Fruit fly (Drosophila melanogaster) whole organism, embryonic: ENCODE data around the gene AANATL7.

Source experiments
- Antp ChIP-seq: fragments of 200-800 bp; sonication (Bioruptor generic); optimal IDR thresholded peaks from 3 replicates; lab custom pipeline; 2016; ENCODE audit warnings: missing biosample characterization, missing genetic modification characterization
- CG11085 ChIP-seq: fragments of 200-800 bp; sonication (Bioruptor generic); IDR thresholded peaks from 2 replicates; pipeline ENCODE4 v1.3.6; 2022; ENCODE audit warnings: missing biosample characterization, missing genetic modification characterization
- CG11504 ChIP-seq: fragments of 200-800 bp; sonication (Bioruptor generic); optimal IDR thresholded peaks from 3 replicates; lab custom pipeline; 2019; ENCODE audit warnings: missing biosample characterization, mild to moderate bottlenecking, missing genetic modification characterization, moderate library complexity
- CG1233 ChIP-seq: fragments of 200-800 bp; sonication (Bioruptor generic); optimal IDR thresholded peaks from 4 replicates; lab custom pipeline; 2018; ENCODE audit warnings: missing biosample characterization, mild to moderate bottlenecking, missing genetic modification characterization
- CG15601 ChIP-seq: fragments of 200-800 bp; sonication (Bioruptor generic); optimal IDR thresholded peaks from 3 replicates; lab custom pipeline; 2019; ENCODE audit warnings: missing biosample characterization, mild to moderate bottlenecking, missing genetic modification characterization, moderate library complexity
- CG1603 ChIP-seq: fragments of 200-800 bp; sonication (Bioruptor generic); optimal IDR thresholded peaks from 2 replicates; lab custom pipeline; 2019; ENCODE audit warnings: missing biosample characterization, mild to moderate bottlenecking, missing genetic modification characterization, moderate library complexity
- CG16863 ChIP-seq: fragments of 200-800 bp; sonication (Bioruptor generic); optimal IDR thresholded peaks from 3 replicates; lab custom pipeline; 2016; ENCODE audit warnings: missing biosample characterization, missing genetic modification characterization
- CG17328 ChIP-seq: fragments of 200-800 bp; sonication (Bioruptor generic); IDR thresholded peaks from 2 replicates; pipeline ENCODE4 v1.3.6; 2022; ENCODE audit warnings: missing biosample characterization, missing genetic modification characterization
- CG2120 ChIP-seq: fragments of 200-800 bp; sonication (Bioruptor generic); optimal IDR thresholded peaks from 3 replicates; lab custom pipeline; 2016; ENCODE audit warnings: missing biosample characterization, missing genetic modification characterization
- CG2712 ChIP-seq: fragments of 200-800 bp; optimal IDR thresholded peaks from 3 replicates; lab custom pipeline; 2019; ENCODE audit warnings: missing biosample characterization, mild to moderate bottlenecking, missing genetic modification characterization, moderate library complexity
- CG30431 ChIP-seq: fragments of 200-800 bp; sonication (Bioruptor generic); optimal IDR thresholded peaks from 2 replicates; lab custom pipeline; 2017; ENCODE audit warnings: missing biosample characterization, missing genetic modification characterization
- CG3065 ChIP-seq: fragments of 200-800 bp; sonication (Bioruptor generic); optimal IDR thresholded peaks from 2 replicates; lab custom pipeline; 2016; ENCODE audit warnings: missing biosample characterization, missing genetic modification characterization
- CG32767 ChIP-seq: fragments of 200-800 bp; sonication (Bioruptor generic); IDR thresholded peaks from 2 replicates; pipeline ENCODE4 v1.3.6; 2022; ENCODE audit warnings: missing biosample characterization, missing genetic modification characterization
- CG3847 ChIP-seq: fragments of 200-800 bp; sonication (Bioruptor generic); IDR thresholded peaks from 2 replicates; pipeline ENCODE4 v1.3.6; 2022; ENCODE audit warnings: missing biosample characterization, missing genetic modification characterization
- CG4730 ChIP-seq: fragments of 200-800 bp; sonication (Bioruptor generic); IDR thresholded peaks from 2 replicates; pipeline ENCODE4 v1.3.6; 2022; ENCODE audit warnings: missing biosample characterization, missing genetic modification characterization
- CG8924 ChIP-seq: fragments of 200-800 bp; optimal IDR thresholded peaks from 3 replicates; lab custom pipeline; 2019; ENCODE audit warnings: missing biosample characterization, mild to moderate bottlenecking, missing genetic modification characterization, moderate library complexity
- CG9437 ChIP-seq: fragments of 200-800 bp; sonication (Bioruptor generic); optimal IDR thresholded peaks from 2 replicates; lab custom pipeline; 2018; ENCODE audit warnings: missing biosample characterization, mild to moderate bottlenecking, missing genetic modification characterization
- Chrac-16 ChIP-seq: fragments of 200-800 bp; sonication (Bioruptor generic); optimal IDR thresholded peaks from 3 replicates; lab custom pipeline; 2016; ENCODE audit warnings: missing biosample characterization, missing genetic modification characterization
- D ChIP-seq, 2 experiments: fragments of 200-800 bp in 1 of 2; fragments of >200 bp in 1 of 2; sonication (Bioruptor generic) in 1 of 2; optimal IDR thresholded peaks; 2 replicates in 1 of 2; 3 replicates in 1 of 2; lab custom pipeline; 2017; ENCODE audit warnings: mild to moderate bottlenecking in 1 of 2, missing biosample characterization in 1 of 2, missing genetic modification characterization in 1 of 2, missing genetic modification reagents in 1 of 2
- Deaf1 ChIP-seq: fragments of 200-800 bp; optimal IDR thresholded peaks from 3 replicates; lab custom pipeline; 2019; ENCODE audit warnings: missing biosample characterization, mild to moderate bottlenecking, missing genetic modification characterization, moderate library complexity
- Doc2 ChIP-seq: fragments of 200-800 bp; sonication (Bioruptor generic); IDR thresholded peaks from 2 replicates; pipeline ENCODE4 v1.3.6; 2022; ENCODE audit warnings: missing biosample characterization, missing genetic modification characterization
- HHEX ChIP-seq: fragments of 200-800 bp; sonication (Bioruptor generic); optimal IDR thresholded peaks from 3 replicates; lab custom pipeline; 2017; ENCODE audit warnings: missing biosample characterization, mild to moderate bottlenecking, missing genetic modification characterization, missing genetic modification reagents
- HmgZ ChIP-seq: fragments of 200-800 bp; sonication (Bioruptor generic); optimal IDR thresholded peaks from 2 replicates; lab custom pipeline; 2018; ENCODE audit warnings: missing biosample characterization, mild to moderate bottlenecking, missing genetic modification characterization
- Hr39 ChIP-seq: fragments of >200 bp; optimal IDR thresholded peaks from 2 replicates; lab custom pipeline; 2017
- Hsf ChIP-seq: fragments of 200-800 bp; sonication (Bioruptor generic); optimal IDR thresholded peaks from 3 replicates; lab custom pipeline; 2016; ENCODE audit warnings: missing biosample characterization, missing genetic modification characterization
- Lhr ChIP-seq: fragments of 200-800 bp; sonication (Bioruptor generic); optimal IDR thresholded peaks from 3 replicates; lab custom pipeline; 2017; ENCODE audit warnings: mild to moderate bottlenecking, missing biosample characterization, missing genetic modification reagents, missing genetic modification characterization
- MTF-1 ChIP-seq: fragments of 200-800 bp; sonication (Bioruptor generic); optimal IDR thresholded peaks from 2 replicates; lab custom pipeline; 2018; ENCODE audit warnings: missing biosample characterization, mild to moderate bottlenecking, missing genetic modification characterization, borderline replicate concordance
- Mad ChIP-seq: fragments of 200-800 bp; sonication (Bioruptor generic); optimal IDR thresholded peaks from 2 replicates; lab custom pipeline; 2016; ENCODE audit warnings: missing biosample characterization, missing genetic modification characterization
- NfI ChIP-seq: fragments of 200-800 bp; sonication (Bioruptor generic); optimal IDR thresholded peaks from 3 replicates; lab custom pipeline; 2018; ENCODE audit warnings: missing biosample characterization, mild to moderate bottlenecking, missing genetic modification characterization, moderate library complexity
- TFAM ChIP-seq: fragments of 200-800 bp; sonication (Bioruptor generic); optimal IDR thresholded peaks from 2 replicates; lab custom pipeline; 2017; ENCODE audit warnings: missing biosample characterization, missing genetic modification characterization, inconsistent platforms
- Vsx1 ChIP-seq: fragments of 200-800 bp; sonication (Bioruptor generic); optimal IDR thresholded peaks from 2 replicates; lab custom pipeline; 2017; ENCODE audit warnings: missing biosample characterization, mild to moderate bottlenecking, missing genetic modification characterization, missing genetic modification reagents
- abd-A ChIP-seq: fragments of 200-800 bp; sonication (Bioruptor generic); optimal IDR thresholded peaks from 3 replicates; lab custom pipeline; 2019; ENCODE audit warnings: missing biosample characterization, mild to moderate bottlenecking, missing genetic modification characterization, moderate library complexity
- cato ChIP-seq: fragments of 200-800 bp; sonication (Bioruptor generic); optimal IDR thresholded peaks from 2 replicates; lab custom pipeline; 2016; ENCODE audit warnings: missing biosample characterization, missing genetic modification characterization, borderline replicate concordance
- caup ChIP-seq: fragments of 200-800 bp; sonication (Bioruptor generic); optimal IDR thresholded peaks from 3 replicates; lab custom pipeline; 2017; ENCODE audit warnings: missing biosample characterization, mild to moderate bottlenecking, missing genetic modification characterization, moderate library complexity; ENCODE audit not compliant: severe bottlenecking
- corto ChIP-seq: fragments of 200-800 bp; sonication (Bioruptor generic); optimal IDR thresholded peaks from 2 replicates; lab custom pipeline; 2016; ENCODE audit warnings: missing biosample characterization, mild to moderate bottlenecking, missing genetic modification characterization, moderate library complexity
- croc ChIP-seq: fragments of 200-800 bp; sonication (Bioruptor generic); conservative IDR thresholded peaks from 3 replicates; pipeline ENCODE4 v1.3.6; 2022; ENCODE audit warnings: missing biosample characterization, missing genetic modification characterization
- crp ChIP-seq, 2 experiments: fragments of 200-800 bp; sonication (Bioruptor generic); optimal IDR thresholded peaks; 2 replicates in 1 of 2; 3 replicates in 1 of 2; lab custom pipeline; 2017; ENCODE audit warnings: missing biosample characterization in 2 of 2, missing genetic modification characterization in 2 of 2, mild to moderate bottlenecking in 1 of 2, moderate library complexity in 1 of 2
- en ChIP-seq: fragments of 200-800 bp; sonication (Bioruptor generic); optimal IDR thresholded peaks from 2 replicates; lab custom pipeline; 2016; ENCODE audit warnings: missing biosample characterization, missing genetic modification characterization
- ewg ChIP-seq: fragments of 200-800 bp; sonication (Bioruptor generic); optimal IDR thresholded peaks from 3 replicates; lab custom pipeline; 2017; ENCODE audit warnings: mild to moderate bottlenecking, missing biosample characterization, missing genetic modification reagents, missing genetic modification characterization
- gfzf ChIP-seq: fragments of 200-800 bp; sonication (Bioruptor generic); optimal IDR thresholded peaks from 2 replicates; lab custom pipeline; 2016; ENCODE audit warnings: missing biosample characterization, mild to moderate bottlenecking, missing genetic modification characterization, moderate library complexity
- ham ChIP-seq: fragments of 200-800 bp; sonication (Bioruptor generic); IDR thresholded peaks from 2 replicates; pipeline ENCODE4 v1.3.6; 2022; ENCODE audit warnings: missing biosample characterization, missing genetic modification characterization
- inv ChIP-seq: fragments of 200-800 bp; sonication (Bioruptor generic); IDR thresholded peaks from 2 replicates; pipeline ENCODE4 v1.3.6; 2022; ENCODE audit warnings: missing biosample characterization, missing genetic modification characterization; ENCODE audit not compliant: partially characterized antibody
- jumu ChIP-seq: fragments of 200-800 bp; sonication (Bioruptor generic); optimal IDR thresholded peaks from 3 replicates; lab custom pipeline; 2016; ENCODE audit warnings: missing biosample characterization, missing genetic modification characterization
- oc ChIP-seq: fragments of 200-800 bp; sonication (Bioruptor generic); optimal IDR thresholded peaks from 2 replicates; lab custom pipeline; 2018; ENCODE audit warnings: missing biosample characterization, mild to moderate bottlenecking, missing genetic modification characterization, moderate library complexity
- pros ChIP-seq: fragments of 200-800 bp; sonication (Bioruptor generic); optimal IDR thresholded peaks from 3 replicates; lab custom pipeline; 2019; ENCODE audit warnings: missing biosample characterization, mild to moderate bottlenecking, missing genetic modification characterization, moderate library complexity
- pzg ChIP-seq: fragments of 200-800 bp; sonication (Bioruptor generic); optimal IDR thresholded peaks from 3 replicates; lab custom pipeline; 2018; ENCODE audit warnings: missing biosample characterization, mild to moderate bottlenecking, missing genetic modification characterization, moderate library complexity
- stwl ChIP-seq: fragments of 200-800 bp; sonication (Bioruptor generic); optimal IDR thresholded peaks from 3 replicates; lab custom pipeline; 2018; ENCODE audit warnings: missing biosample characterization, mild to moderate bottlenecking, missing genetic modification characterization, moderate library complexity
- sug ChIP-seq: fragments of 200-800 bp; optimal IDR thresholded peaks from 2 replicates; lab custom pipeline; 2019; ENCODE audit warnings: missing biosample characterization, mild to moderate bottlenecking, missing genetic modification characterization, moderate library complexity
- tna ChIP-seq: fragments of 200-800 bp; sonication (Bioruptor generic); IDR thresholded peaks from 2 replicates; pipeline ENCODE4 v1.3.6; 2022; ENCODE audit warnings: missing biosample characterization, missing genetic modification characterization; ENCODE audit not compliant: partially characterized antibody
- ttk ChIP-seq: fragments of 200-800 bp; sonication (Bioruptor generic); IDR thresholded peaks from 2 replicates; pipeline ENCODE4 v2.1.2; 2022; ENCODE audit warnings: missing biosample characterization, missing genetic modification characterization

Gene AANATL7

dm6 chrX:2593753-2594096 is 13.0 kb downstream of the AANATL7 start (continued):
- TF ChIP-seq CG32767 (GFP tag; lab: Robert Waterston, UW) (peak; percentile 89), abd-A (tag; lab: Kevin White, UChicago) (no peak), NfI (GFP tag; lab: Kevin White, UChicago) (peak; percentile 86), CG16863 (GFP tag; lab: Kevin White, UChicago) (peak; percentile 84), CG17328 (peak; percentile 90), pros (no peak), crp (GFP tag; optimal IDR thresholded peaks at IDR 0.05; lab: Kevin White, UChicago) (peak in 1 of 2 experiments; percentile 39), CG15601 (tag; lab: Kevin White, UChicago) (peak; percentile 25), pzg (peak; percentile 38), cato (GFP tag; lab: Kevin White, UChicago) (peak; percentile 75), caup (GFP tag; lab: Kevin White, UChicago) (peak; percentile 93), CG1233 (peak; percentile 83), inv (GFP tag; lab: Robert Waterston, UW) (no peak), gfzf (GFP tag; lab: Kevin White, UChicago) (peak; percentile 10), TFAM (GFP tag; lab: Kevin White, UChicago) (no peak), CG2120 (GFP tag; lab: Kevin White, UChicago) (peak; percentile 97), CG2712 (tag; lab: Kevin White, UChicago) (peak; percentile 82), Lhr (GFP tag; lab: Kevin White, UChicago) (no peak), CG9437 (GFP tag; lab: Kevin White, UChicago) (peak; percentile 58), CG4730 (GFP tag; lab: Robert Waterston, UW) (peak; percentile 93), en (GFP tag; lab: Kevin White, UChicago) (peak; percentile 69), HHEX (GFP tag; lab: Kevin White, UChicago) (peak; percentile 92), CG8924 (peak; percentile 85), Doc2 (GFP tag; lab: Robert Waterston, UW) (peak; percentile 74), ttk (GFP tag; lab: Robert Waterston, UW) (peak; percentile 95), MTF-1 (GFP tag; lab: Kevin White, UChicago) (peak; percentile 74), ewg (GFP tag; lab: Kevin White, UChicago) (peak; percentile 75), croc (GFP tag; lab: Robert Waterston, UW) (peak; percentile 81), Mad (GFP tag; lab: Kevin White, UChicago) (peak; percentile 77), jumu (GFP tag; lab: Kevin White, UChicago) (peak; percentile 91), ham (GFP tag; lab: Robert Waterston, UW) (peak; percentile 64; the same call in 1 of the 2 replicates), tna (GFP tag; lab: Robert Waterston, UW) (no peak), oc (tag; lab: Kevin White, UChicago) (no peak), D (optimal IDR thresholded peaks at IDR 0.05; lab: Kevin White, UChicago) (no peak), D (GFP tag; optimal IDR thresholded peaks at IDR 0.05; lab: Kevin White, UChicago) (peak; percentile 69), CG3847 (peak; percentile 93), stwl (no peak), Vsx1 (GFP tag; lab: Kevin White, UChicago) (peak; percentile 65), HmgZ (tag; lab: Kevin White, UChicago) (peak; percentile 95), sug (tag; lab: Kevin White, UChicago) (peak; percentile 99), CG11085 (peak; percentile 93), CG30431 (peak; percentile 85), Hr39 (no peak), CG11504 (peak; percentile 91), Chrac-16 (GFP tag; lab: Kevin White, UChicago) (peak; percentile 87), Antp (GFP tag; lab: Kevin White, UChicago) (peak; percentile 97), Deaf1 (tag; lab: Kevin White, UChicago) (peak; percentile 69), CG3065 (GFP tag; lab: Kevin White, UChicago) (peak; percentile 67), CG1603 (tag; lab: Kevin White, UChicago) (peak; percentile 94), Hsf (peak; percentile 88), corto (peak; percentile 90)
